Fruit fly (Drosophila melanogaster) Kc167 (cell line): ENCODE data around the gene Snx3.

Source experiments
- Myc ChIP-seq: fragments of >200 bp; optimal IDR thresholded peaks from 2 replicates; lab custom pipeline; 2017; ENCODE audit warnings: missing external identifiers
- Sin3A ChIP-seq: fragments of >200 bp; optimal IDR thresholded peaks from 2 replicates; lab custom pipeline; 2018; ENCODE audit warnings: missing external identifiers
- h ChIP-seq: fragments of >200 bp; optimal IDR thresholded peaks from 3 replicates; lab custom pipeline; 2018; ENCODE audit warnings: missing external identifiers
- psq ChIP-seq: fragments of >200 bp; optimal IDR thresholded peaks from 2 replicates; lab custom pipeline; 2017; ENCODE audit warnings: missing external identifiers
- ttk ChIP-seq: sonication (Bioruptor generic); optimal IDR thresholded peaks from 2 replicates; lab custom pipeline; 2017; ENCODE audit warnings: missing external identifiers

DNA sequence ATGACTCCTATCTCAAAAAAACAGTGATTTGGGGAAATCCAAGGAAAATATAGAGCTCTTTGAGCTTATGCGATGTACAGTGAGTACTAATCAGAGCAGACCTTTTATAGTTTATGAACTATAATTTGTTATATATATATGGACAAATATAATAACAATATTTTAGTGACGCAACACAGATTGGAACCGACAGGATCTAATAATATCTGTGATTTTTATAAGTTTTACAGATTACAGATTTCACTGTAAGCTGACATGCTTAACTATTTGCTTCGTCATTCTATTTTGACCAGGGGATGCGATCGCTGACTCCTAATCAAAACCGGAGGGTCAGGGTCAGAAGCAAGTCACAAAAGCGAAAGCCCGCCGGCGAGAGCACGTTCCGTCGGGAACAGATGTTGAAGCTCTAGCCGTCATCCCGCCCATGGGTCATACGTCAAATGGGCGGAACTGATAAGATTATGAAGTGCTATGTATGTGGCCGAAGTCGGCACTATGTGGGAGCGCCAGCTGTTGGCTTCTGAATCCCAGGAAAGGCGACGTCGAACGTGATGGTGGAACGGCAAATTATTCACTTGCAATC is 46.3 kb downstream of the Snx3 start, which contains the start of gene Gnmt:
- no peak for TF ChIP-seq Sin3A (lab: Kevin White, UChicago)
- no peak for TF ChIP-seq Myc (lab: Kevin White, UChicago)
- TF ChIP-seq ttk (lab: Kevin White, UChicago), result no peak
- no peak for TF ChIP-seq psq (lab: Kevin White, UChicago)
- no peak for TF ChIP-seq h (lab: Kevin White, UChicago)
